Fruit fly (Drosophila melanogaster) whole organism, embryonic: Measurements from ENCODE around the gene CG8765.

ENCODE experiments used
- Adf1 ChIP-seq: fragments of 200-800 bp; sonication (Bioruptor generic); IDR thresholded peaks from 2 replicates; pipeline ENCODE4 v1.3.6; 2022; ENCODE audit warnings: missing biosample characterization, missing genetic modification characterization
- CG10147 ChIP-seq: fragments of 200-800 bp; sonication (Bioruptor generic); optimal IDR thresholded peaks from 2 replicates; lab custom pipeline; 2019; ENCODE audit warnings: missing biosample characterization, mild to moderate bottlenecking, missing genetic modification characterization, moderate library complexity
- CG10267 ChIP-seq: fragments of 200-800 bp; sonication (Bioruptor generic); optimal IDR thresholded peaks from 2 replicates; lab custom pipeline; 2018; ENCODE audit warnings: missing biosample characterization, mild to moderate bottlenecking, missing genetic modification characterization, moderate library complexity
- CG11504 ChIP-seq: fragments of 200-800 bp; sonication (Bioruptor generic); optimal IDR thresholded peaks from 3 replicates; lab custom pipeline; 2019; ENCODE audit warnings: missing biosample characterization, mild to moderate bottlenecking, missing genetic modification characterization, moderate library complexity
- CG11696 ChIP-seq: fragments of 200-800 bp; sonication (Bioruptor generic); IDR thresholded peaks from 2 replicates; pipeline ENCODE4 v1.3.6; 2022; ENCODE audit warnings: missing biosample characterization, missing genetic modification characterization
- CG12659 ChIP-seq: fragments of 200-800 bp; sonication (Bioruptor generic); optimal IDR thresholded peaks from 3 replicates; lab custom pipeline; 2017; ENCODE audit warnings: mild to moderate bottlenecking, missing biosample characterization, missing genetic modification reagents, missing genetic modification characterization
- CG1529 ChIP-seq: fragments of 200-800 bp; sonication (Bioruptor generic); optimal IDR thresholded peaks from 3 replicates; lab custom pipeline; 2018; ENCODE audit warnings: missing biosample characterization, missing genetic modification characterization
- CG18262 ChIP-seq: fragments of 200-800 bp; optimal IDR thresholded peaks from 3 replicates; lab custom pipeline; 2019; ENCODE audit warnings: missing biosample characterization, mild to moderate bottlenecking, missing genetic modification characterization, moderate library complexity
- CG30403 ChIP-seq: fragments of 200-800 bp; sonication (Bioruptor generic); optimal IDR thresholded peaks from 3 replicates; lab custom pipeline; 2016; ENCODE audit warnings: missing biosample characterization, missing genetic modification characterization
- CG3163 ChIP-seq: fragments of 200-800 bp; sonication (Bioruptor generic); optimal IDR thresholded peaks from 3 replicates; lab custom pipeline; 2016; ENCODE audit warnings: missing biosample characterization, missing genetic modification characterization
- CG3281 ChIP-seq: fragments of 200-800 bp; sonication (Bioruptor generic); optimal IDR thresholded peaks from 3 replicates; lab custom pipeline; 2017; ENCODE audit warnings: missing biosample characterization, mild to moderate bottlenecking, missing genetic modification characterization
- CG42726 ChIP-seq: fragments of 200-800 bp; sonication (Bioruptor generic); IDR thresholded peaks from 2 replicates; pipeline ENCODE4 v1.3.6; 2022; ENCODE audit warnings: missing biosample characterization, missing genetic modification characterization; ENCODE audit not compliant: partially characterized antibody
- CG5245 ChIP-seq: fragments of 200-800 bp; sonication (Bioruptor generic); optimal IDR thresholded peaks from 3 replicates; lab custom pipeline; 2016; ENCODE audit warnings: missing biosample characterization, missing genetic modification characterization
- CG6175 ChIP-seq: fragments of 200-800 bp; sonication (Bioruptor generic); IDR thresholded peaks from 3 replicates; pipeline ENCODE4 v1.3.6; 2022; ENCODE audit warnings: missing biosample characterization, missing genetic modification characterization
- CG6254 ChIP-seq: fragments of 200-800 bp; sonication (Bioruptor generic); optimal IDR thresholded peaks from 3 replicates; lab custom pipeline; 2017; ENCODE audit warnings: mild to moderate bottlenecking, missing biosample characterization, missing genetic modification reagents, missing genetic modification characterization
- CG6689 ChIP-seq: fragments of 200-800 bp; sonication (Bioruptor generic); IDR thresholded peaks from 2 replicates; pipeline ENCODE4 v1.3.6; 2022; ENCODE audit warnings: missing biosample characterization, missing genetic modification characterization
- CG8765 ChIP-seq: fragments of 200-800 bp; sonication (Bioruptor generic); IDR thresholded peaks from 2 replicates; pipeline ENCODE4 v1.3.6; 2022; ENCODE audit warnings: missing biosample characterization, missing genetic modification characterization
- CG8924 ChIP-seq: fragments of 200-800 bp; optimal IDR thresholded peaks from 3 replicates; lab custom pipeline; 2019; ENCODE audit warnings: missing biosample characterization, mild to moderate bottlenecking, missing genetic modification characterization, moderate library complexity
- CG9215 ChIP-seq: fragments of 200-800 bp; sonication (Bioruptor generic); IDR thresholded peaks from 2 replicates; pipeline ENCODE4 v1.3.6; 2022; ENCODE audit warnings: missing biosample characterization, missing genetic modification characterization
- CHES-1-like ChIP-seq: fragments of 200-800 bp; sonication (Bioruptor generic); optimal IDR thresholded peaks from 2 replicates; lab custom pipeline; 2016; ENCODE audit warnings: missing biosample characterization, missing genetic modification characterization
- Deaf1 ChIP-seq: fragments of 200-800 bp; optimal IDR thresholded peaks from 3 replicates; lab custom pipeline; 2019; ENCODE audit warnings: missing biosample characterization, mild to moderate bottlenecking, missing genetic modification characterization, moderate library complexity
- Doc3 ChIP-seq: fragments of 200-800 bp; sonication (Bioruptor generic); IDR thresholded peaks from 3 replicates; pipeline ENCODE4 v1.3.6; 2022; ENCODE audit warnings: missing biosample characterization, missing genetic modification characterization; ENCODE audit not compliant: partially characterized antibody
- Jarid2 ChIP-seq: fragments of 200-800 bp; sonication (Bioruptor generic); optimal IDR thresholded peaks from 3 replicates; lab custom pipeline; 2017; ENCODE audit warnings: mild to moderate bottlenecking, missing biosample characterization, missing genetic modification reagents, missing genetic modification characterization
- Neu2 ChIP-seq: fragments of 200-800 bp; sonication (Bioruptor generic); optimal IDR thresholded peaks from 3 replicates; lab custom pipeline; 2016; ENCODE audit warnings: missing biosample characterization, missing genetic modification characterization, borderline replicate concordance
- Ptx1 ChIP-seq: fragments of 200-800 bp; sonication (Bioruptor generic); IDR thresholded peaks from 2 replicates; pipeline ENCODE4 v1.3.6; 2022; ENCODE audit warnings: missing biosample characterization, missing genetic modification characterization
- Sin3A ChIP-seq: fragments of >200 bp; optimal IDR thresholded peaks from 2 replicates; lab custom pipeline; 2018
- Sox102F ChIP-seq: fragments of 200-800 bp; sonication (Bioruptor generic); optimal IDR thresholded peaks from 2 replicates; lab custom pipeline; 2018; ENCODE audit warnings: missing biosample characterization, mild to moderate bottlenecking, missing genetic modification characterization, moderate library complexity
- TFAM ChIP-seq: fragments of 200-800 bp; sonication (Bioruptor generic); optimal IDR thresholded peaks from 2 replicates; lab custom pipeline; 2017; ENCODE audit warnings: missing biosample characterization, missing genetic modification characterization, inconsistent platforms
- abd-A ChIP-seq: fragments of 200-800 bp; sonication (Bioruptor generic); optimal IDR thresholded peaks from 3 replicates; lab custom pipeline; 2019; ENCODE audit warnings: missing biosample characterization, mild to moderate bottlenecking, missing genetic modification characterization, moderate library complexity
- crc ChIP-seq: fragments of 200-800 bp; sonication (Bioruptor generic); optimal IDR thresholded peaks from 2 replicates; lab custom pipeline; 2016; ENCODE audit warnings: missing biosample characterization, missing genetic modification characterization
- dysf ChIP-seq: fragments of 200-800 bp; sonication (Bioruptor generic); IDR thresholded peaks from 3 replicates; pipeline ENCODE4 v1.3.6; 2022; ENCODE audit warnings: missing biosample characterization, missing genetic modification characterization
- eyg ChIP-seq: fragments of 200-800 bp; sonication (Bioruptor generic); optimal IDR thresholded peaks from 3 replicates; lab custom pipeline; 2016; ENCODE audit warnings: missing biosample characterization, missing genetic modification characterization
- fd64A ChIP-seq: fragments of 200-800 bp; sonication (Bioruptor generic); optimal IDR thresholded peaks from 3 replicates; lab custom pipeline; 2018; ENCODE audit warnings: missing biosample characterization, mild to moderate bottlenecking, missing genetic modification characterization
- h ChIP-seq: fragments of >200 bp; optimal IDR thresholded peaks from 2 replicates; lab custom pipeline; 2017
- hbn ChIP-seq: fragments of 200-800 bp; sonication (Bioruptor generic); IDR thresholded peaks from 2 replicates; pipeline ENCODE4 v1.3.6; 2022; ENCODE audit warnings: missing biosample characterization, missing genetic modification characterization; ENCODE audit not compliant: partially characterized antibody
- nom ChIP-seq: fragments of 200-800 bp; sonication (Bioruptor generic); optimal IDR thresholded peaks from 2 replicates; lab custom pipeline; 2017; ENCODE audit warnings: missing biosample characterization, missing genetic modification characterization, mild to moderate bottlenecking, moderate library complexity, missing genetic modification reagents
- onecut ChIP-seq: fragments of 200-800 bp; sonication (Bioruptor generic); IDR thresholded peaks from 2 replicates; pipeline ENCODE4 v1.3.6; 2022; ENCODE audit warnings: missing biosample characterization, missing genetic modification characterization
- otp ChIP-seq: fragments of 200-800 bp; sonication (Bioruptor generic); IDR thresholded peaks from 3 replicates; pipeline ENCODE4, ENCODE4 v1.3.6; 2022; ENCODE audit warnings: missing biosample characterization, missing genetic modification characterization
- pnt ChIP-seq: fragments of 200-800 bp; sonication (Bioruptor generic); optimal IDR thresholded peaks from 3 replicates; lab custom pipeline; 2016; ENCODE audit warnings: missing biosample characterization, missing genetic modification characterization
- rib ChIP-seq: fragments of 200-800 bp; sonication (Bioruptor generic); IDR thresholded peaks from 2 replicates; pipeline ENCODE4 v1.3.6; 2022; ENCODE audit warnings: missing biosample characterization, missing genetic modification characterization
- run ChIP-seq: fragments of 200-800 bp; sonication (Bioruptor generic); optimal IDR thresholded peaks from 3 replicates; lab custom pipeline; 2018; ENCODE audit warnings: missing biosample characterization, mild to moderate bottlenecking, missing genetic modification characterization
- sens-2 ChIP-seq: fragments of 200-800 bp; sonication (Bioruptor generic); IDR thresholded peaks from 2 replicates; pipeline ENCODE4 v1.3.6; 2022; ENCODE audit warnings: missing biosample characterization, missing genetic modification characterization
- sim ChIP-seq: fragments of 200-800 bp; sonication (Bioruptor generic); IDR thresholded peaks from 2 replicates; pipeline ENCODE4 v1.3.6; 2022; ENCODE audit warnings: missing biosample characterization, missing genetic modification characterization
- sisA ChIP-seq: fragments of 200-800 bp; sonication (Bioruptor generic); IDR thresholded peaks from 2 replicates; pipeline ENCODE4 v1.3.6; 2022; ENCODE audit warnings: missing biosample characterization, missing genetic modification characterization
- slbo ChIP-seq: fragments of 200-800 bp; sonication (Bioruptor generic); IDR thresholded peaks from 2 replicates; pipeline ENCODE4 v1.3.6; 2022; ENCODE audit warnings: missing biosample characterization, missing genetic modification characterization
- sob ChIP-seq: fragments of 200-800 bp; sonication (Bioruptor generic); IDR thresholded peaks from 2 replicates; pipeline ENCODE4 v1.3.6; 2022; ENCODE audit warnings: missing biosample characterization, missing genetic modification characterization
- sr ChIP-seq: fragments of 200-800 bp; sonication (Bioruptor generic); IDR thresholded peaks from 3 replicates; pipeline ENCODE4 v1.3.6; 2022; ENCODE audit warnings: missing biosample characterization, missing genetic modification characterization
- tio ChIP-seq: fragments of 200-800 bp; sonication (Bioruptor generic); optimal IDR thresholded peaks from 2 replicates; lab custom pipeline; 2017; ENCODE audit warnings: missing biosample characterization, missing genetic modification characterization, inconsistent platforms
- tna ChIP-seq: fragments of 200-800 bp; sonication (Bioruptor generic); IDR thresholded peaks from 2 replicates; pipeline ENCODE4 v1.3.6; 2022; ENCODE audit warnings: missing biosample characterization, missing genetic modification characterization; ENCODE audit not compliant: partially characterized antibody
- ttk ChIP-seq: fragments of 200-800 bp; sonication (Bioruptor generic); IDR thresholded peaks from 2 replicates; pipeline ENCODE4 v2.1.2; 2022; ENCODE audit warnings: missing biosample characterization, missing genetic modification characterization
- zfh1 ChIP-seq: fragments of 200-800 bp; sonication (Bioruptor generic); IDR thresholded peaks from 3 replicates; pipeline ENCODE4 v1.3.6; 2022; ENCODE audit warnings: missing biosample characterization, missing genetic modification characterization

The CG8765 gene

DNA sequence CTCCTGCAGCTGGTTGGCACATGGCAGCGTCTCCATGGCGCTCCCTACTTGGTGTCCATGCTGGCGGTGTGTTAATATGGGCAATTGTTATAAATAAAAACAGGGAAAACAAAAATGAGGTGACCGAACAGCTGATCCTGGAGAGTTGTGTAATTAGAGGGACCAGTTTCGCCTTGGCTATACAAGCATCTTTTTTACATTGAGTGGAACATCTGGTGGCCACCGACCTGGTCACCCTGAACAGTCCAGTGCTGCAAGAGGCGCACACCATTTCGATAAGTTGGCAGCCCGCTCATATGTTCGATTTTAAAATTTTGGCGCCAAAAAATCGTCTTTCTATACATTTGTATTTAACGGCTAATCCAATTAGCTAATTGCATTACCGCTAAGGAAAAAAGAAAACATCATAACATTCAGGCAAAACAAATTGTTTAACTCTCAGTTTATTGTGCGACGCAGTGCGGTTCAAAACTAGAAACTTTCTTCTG, at the start of gene CG8765, which contains the start of gene Gbeta76C (continued):
- TF ChIP-seq sens-2 (GFP tag; lab: Robert Waterston, UW) (no peak), Adf1 (no peak), CHES-1-like (peak; percentile 80), sisA (GFP tag; lab: Robert Waterston, UW) (peak; percentile 12; the same call in 1 of the 2 replicates), ttk (no peak), abd-A (tag; lab: Kevin White, UChicago) (no peak), CG3281 (GFP tag; lab: Kevin White, UChicago) (no peak), TFAM (no peak), Doc3 (GFP tag; lab: Robert Waterston, UW) (no peak), CG6689 (GFP tag; lab: Robert Waterston, UW) (peak; percentile 44; the same call in 1 of the 2 replicates), CG11504 (tag; lab: Kevin White, UChicago) (no peak), CG8924 (tag; lab: Kevin White, UChicago) (peak; percentile 37), slbo (GFP tag; lab: Robert Waterston, UW) (peak; percentile 70), eyg (GFP tag; lab: Kevin White, UChicago) (no peak), CG6175 (no peak), zfh1 (GFP tag; lab: Robert Waterston, UW) (no peak), CG9215 (no peak; the same call in 1 of the 2 replicates), rib (GFP tag; lab: Robert Waterston, UW) (no peak), sob (GFP tag; lab: Robert Waterston, UW) (peak; percentile 77), onecut (GFP tag; lab: Robert Waterston, UW) (no peak), CG11696 (GFP tag; lab: Robert Waterston, UW) (no peak), Sox102F (no peak), h (no peak), tio (no peak), CG1529 (GFP tag; lab: Kevin White, UChicago) (no peak), otp (GFP tag; lab: Robert Waterston, UW) (0 out of 3 replicates have a peak, but pooled peaks have one; percentile 15), CG10267 (tag; lab: Kevin White, UChicago) (peak; percentile 98), hbn (no peak), CG5245 (GFP tag; lab: Kevin White, UChicago) (peak; percentile 17), crc (no peak), Deaf1 (tag; lab: Kevin White, UChicago) (no peak), sim (GFP tag; lab: Robert Waterston, UW) (no peak), Ptx1 (GFP tag; lab: Robert Waterston, UW) (peak; percentile 39; the same call in 1 of the 2 replicates), CG42726 (GFP tag; lab: Robert Waterston, UW) (0 out of 2 replicates have a peak, but pooled peaks have one; percentile 41), sr (GFP tag; lab: Robert Waterston, UW) (no peak), dysf (GFP tag; lab: Robert Waterston, UW) (peak; percentile 27; the same call in 1 of the 3 replicates), CG3163 (GFP tag; lab: Kevin White, UChicago) (peak; percentile 55), Neu2 (GFP tag; lab: Kevin White, UChicago) (no peak), CG8765 (GFP tag; lab: Robert Waterston, UW) (0 out of 2 replicates have a peak, but pooled peaks have one; percentile 16), CG10147 (GFP tag; lab: Kevin White, UChicago) (no peak), CG18262 (tag; lab: Kevin White, UChicago) (no peak), run (tag; lab: Kevin White, UChicago) (no peak), pnt (GFP tag; lab: Kevin White, UChicago) (peak; percentile 34), Sin3A (lab: Kevin White, UChicago) (peak; percentile 62), CG12659 (GFP tag; lab: Kevin White, UChicago) (peak; percentile 74), CG6254 (GFP tag; lab: Kevin White, UChicago) (no peak), tna (GFP tag; lab: Robert Waterston, UW) (no peak; the same call in 1 of the 2 replicates), fd64A (GFP tag; lab: Kevin White, UChicago) (no peak), Jarid2 (GFP tag; lab: Kevin White, UChicago) (no peak), nom (no peak), CG30403 (GFP tag; lab: Kevin White, UChicago) (peak; percentile 48)
